Fruit fly (Drosophila melanogaster) whole organism, embryonic: ENCODE data around the gene wapl.

Source experiments
- CG13287 ChIP-seq: fragments of 200-800 bp; sonication (Bioruptor generic); IDR thresholded peaks from 2 replicates; pipeline ENCODE4 v1.3.6; 2022; ENCODE audit warnings: missing biosample characterization, missing genetic modification characterization; ENCODE audit not compliant: partially characterized antibody
- CG13296 ChIP-seq: fragments of 200-800 bp; sonication (Bioruptor generic); optimal IDR thresholded peaks from 3 replicates; lab custom pipeline; 2018; ENCODE audit warnings: missing biosample characterization, mild to moderate bottlenecking, missing genetic modification characterization
- CG18476 ChIP-seq: fragments of 200-800 bp; sonication (Bioruptor generic); optimal IDR thresholded peaks from 2 replicates; lab custom pipeline; 2016; ENCODE audit warnings: missing biosample characterization, mild to moderate bottlenecking, missing genetic modification characterization
- CG2120 ChIP-seq: fragments of 200-800 bp; sonication (Bioruptor generic); optimal IDR thresholded peaks from 3 replicates; lab custom pipeline; 2016; ENCODE audit warnings: missing biosample characterization, missing genetic modification characterization
- CG2678 ChIP-seq: fragments of 200-800 bp; sonication (Bioruptor generic); optimal IDR thresholded peaks from 3 replicates; lab custom pipeline; 2019; ENCODE audit warnings: missing biosample characterization, mild to moderate bottlenecking, missing genetic modification characterization, moderate library complexity
- CG2875 ChIP-seq: fragments of 200-800 bp; sonication (Bioruptor generic); optimal IDR thresholded peaks from 2 replicates; lab custom pipeline; 2017; ENCODE audit warnings: missing biosample characterization, mild to moderate bottlenecking, missing genetic modification characterization, missing genetic modification reagents
- CG30403 ChIP-seq: fragments of 200-800 bp; sonication (Bioruptor generic); optimal IDR thresholded peaks from 3 replicates; lab custom pipeline; 2016; ENCODE audit warnings: missing biosample characterization, missing genetic modification characterization
- CG3163 ChIP-seq: fragments of 200-800 bp; sonication (Bioruptor generic); optimal IDR thresholded peaks from 3 replicates; lab custom pipeline; 2016; ENCODE audit warnings: missing biosample characterization, missing genetic modification characterization
- CG32532 ChIP-seq: fragments of 200-800 bp; sonication (Bioruptor generic); IDR thresholded peaks from 2 replicates; pipeline ENCODE4 v1.3.6; 2022; ENCODE audit warnings: missing biosample characterization, missing genetic modification characterization
- CG42726 ChIP-seq: fragments of 200-800 bp; sonication (Bioruptor generic); IDR thresholded peaks from 2 replicates; pipeline ENCODE4 v1.3.6; 2022; ENCODE audit warnings: missing biosample characterization, missing genetic modification characterization; ENCODE audit not compliant: partially characterized antibody
- CG8290 ChIP-seq, 3 experiments: fragments of 200-800 bp; sonication (Bioruptor generic); optimal IDR thresholded peaks; 2 replicates each; lab custom pipeline; 2016 to 2019; ENCODE audit warnings: missing biosample characterization in 3 of 3, missing genetic modification characterization in 3 of 3, mild to moderate bottlenecking in 2 of 3, moderate library complexity in 1 of 3
- CrebB ChIP-seq: fragments of 200-800 bp; sonication (Bioruptor generic); optimal IDR thresholded peaks from 3 replicates; lab custom pipeline; 2018; ENCODE audit warnings: missing biosample characterization, mild to moderate bottlenecking, missing genetic modification characterization
- D19B ChIP-seq: fragments of 200-800 bp; sonication (Bioruptor generic); optimal IDR thresholded peaks from 2 replicates; lab custom pipeline; 2017; ENCODE audit warnings: missing biosample characterization, mild to moderate bottlenecking, missing genetic modification characterization
- Doc3 ChIP-seq: fragments of 200-800 bp; sonication (Bioruptor generic); IDR thresholded peaks from 3 replicates; pipeline ENCODE4 v1.3.6; 2022; ENCODE audit warnings: missing biosample characterization, missing genetic modification characterization; ENCODE audit not compliant: partially characterized antibody
- Drgx ChIP-seq: fragments of 200-800 bp; sonication (Bioruptor generic); IDR thresholded peaks from 2 replicates; pipeline ENCODE4 v1.3.6; 2022; ENCODE audit warnings: missing biosample characterization, missing genetic modification characterization
- E2f2 ChIP-seq: fragments of 200-800 bp; sonication (Bioruptor generic); IDR thresholded peaks from 2 replicates; pipeline ENCODE4 v1.3.6; 2022; ENCODE audit warnings: missing biosample characterization, missing genetic modification characterization
- HLHmδ ChIP-seq: fragments of 200-800 bp; sonication (Bioruptor generic); optimal IDR thresholded peaks from 2 replicates; lab custom pipeline; 2018; ENCODE audit warnings: missing biosample characterization, mild to moderate bottlenecking, missing genetic modification characterization, moderate library complexity
- Hr51 ChIP-seq, 2 experiments: fragments of 200-800 bp; sonication (Bioruptor generic); optimal IDR thresholded peaks; 2 replicates in 1 of 2; 3 replicates in 1 of 2; lab custom pipeline; 2016 to 2018; ENCODE audit warnings: missing biosample characterization in 2 of 2, missing genetic modification characterization in 2 of 2, mild to moderate bottlenecking in 1 of 2, moderate library complexity in 1 of 2
- Jarid2 ChIP-seq: fragments of 200-800 bp; sonication (Bioruptor generic); optimal IDR thresholded peaks from 3 replicates; lab custom pipeline; 2017; ENCODE audit warnings: mild to moderate bottlenecking, missing biosample characterization, missing genetic modification reagents, missing genetic modification characterization
- Lim3 ChIP-seq: fragments of 200-800 bp; sonication (Bioruptor generic); IDR thresholded peaks from 2 replicates; pipeline ENCODE4 v1.3.6; 2022; ENCODE audit warnings: missing biosample characterization, missing genetic modification characterization
- MTF-1 ChIP-seq: fragments of 200-800 bp; sonication (Bioruptor generic); optimal IDR thresholded peaks from 2 replicates; lab custom pipeline; 2018; ENCODE audit warnings: missing biosample characterization, mild to moderate bottlenecking, missing genetic modification characterization, borderline replicate concordance
- Med ChIP-seq: fragments of 200-800 bp; sonication (Bioruptor generic); peaks from one replicate; lab custom pipeline; 2016; ENCODE audit warnings: missing biosample characterization, missing genetic modification characterization, mild to moderate bottlenecking, inconsistent platforms, moderate library complexity
- Mes4 ChIP-seq: fragments of 200-800 bp; sonication (Bioruptor generic); optimal IDR thresholded peaks from 2 replicates; lab custom pipeline; 2016; ENCODE audit warnings: missing biosample characterization, missing genetic modification characterization
- NC2β ChIP-seq: fragments of 200-800 bp; sonication (Bioruptor generic); optimal IDR thresholded peaks from 2 replicates; lab custom pipeline; 2016; ENCODE audit warnings: missing biosample characterization, missing genetic modification characterization
- Optix ChIP-seq: fragments of 200-800 bp; sonication (Bioruptor generic); IDR thresholded peaks from 3 replicates; pipeline ENCODE4 v1.3.6; 2022; ENCODE audit warnings: missing biosample characterization, missing genetic modification characterization
- Ptx1 ChIP-seq: fragments of 200-800 bp; sonication (Bioruptor generic); IDR thresholded peaks from 2 replicates; pipeline ENCODE4 v1.3.6; 2022; ENCODE audit warnings: missing biosample characterization, missing genetic modification characterization
- Rfx ChIP-seq: fragments of 200-800 bp; sonication (Bioruptor generic); IDR thresholded peaks from 2 replicates; pipeline ENCODE4 v1.3.6; 2022; ENCODE audit warnings: missing biosample characterization, missing genetic modification characterization
- al ChIP-seq: fragments of 200-800 bp; sonication (Bioruptor generic); IDR thresholded peaks from 2 replicates; pipeline ENCODE4 v1.3.6; 2022; ENCODE audit warnings: missing biosample characterization, missing genetic modification characterization
- amos ChIP-seq: fragments of 200-800 bp; sonication (Bioruptor generic); IDR thresholded peaks from 2 replicates; pipeline ENCODE4 v1.3.6; 2022; ENCODE audit warnings: missing biosample characterization, missing genetic modification characterization; ENCODE audit not compliant: partially characterized antibody
- chinmo ChIP-seq: fragments of 200-800 bp; sonication (Bioruptor generic); IDR thresholded peaks from 4 replicates; pipeline ENCODE4 v1.3.6; 2022; ENCODE audit warnings: missing biosample characterization, missing genetic modification characterization; ENCODE audit not compliant: partially characterized antibody
- dm ChIP-seq: fragments of 200-800 bp; sonication (Bioruptor generic); optimal IDR thresholded peaks from 3 replicates; lab custom pipeline; 2016; ENCODE audit warnings: missing biosample characterization, missing genetic modification characterization
- eve ChIP-seq, 2 experiments: fragments of >200 bp; optimal IDR thresholded peaks; 2 replicates each; lab custom pipeline; 2017; ENCODE audit warnings: missing biosample characterization in 2 of 2, missing genetic modification characterization in 2 of 2
- ftz-f1 ChIP-seq: fragments of 200-800 bp; sonication (Bioruptor generic); optimal IDR thresholded peaks from 2 replicates; lab custom pipeline; 2016; ENCODE audit warnings: missing biosample characterization, missing genetic modification characterization
- gem ChIP-seq: fragments of 200-800 bp; sonication (Bioruptor generic); optimal IDR thresholded peaks from 2 replicates; lab custom pipeline; 2019; ENCODE audit warnings: missing biosample characterization, mild to moderate bottlenecking, missing genetic modification characterization, moderate library complexity
- gro ChIP-seq: fragments of 200-800 bp; sonication (Bioruptor generic); optimal IDR thresholded peaks from 2 replicates; lab custom pipeline; 2016; ENCODE audit warnings: missing biosample characterization, missing genetic modification characterization
- hkb ChIP-seq, 2 experiments: fragments of 200-800 bp in 1 of 2; fragments of >200 bp in 1 of 2; sonication (Bioruptor generic) in 1 of 2; IDR thresholded peaks in 1 of 2; optimal IDR thresholded peaks in 1 of 2; 2 replicates each; pipeline versions ENCODE4 v1.3.6 to Lab custom; 2017 to 2022; ENCODE audit warnings: missing biosample characterization in 1 of 2, missing genetic modification characterization in 1 of 2
- lilli ChIP-seq: fragments of 200-800 bp; sonication (Bioruptor generic); optimal IDR thresholded peaks from 3 replicates; lab custom pipeline; 2016; ENCODE audit warnings: missing biosample characterization, missing genetic modification characterization
- otp ChIP-seq: fragments of 200-800 bp; sonication (Bioruptor generic); IDR thresholded peaks from 3 replicates; pipeline ENCODE4, ENCODE4 v1.3.6; 2022; ENCODE audit warnings: missing biosample characterization, missing genetic modification characterization
- pan ChIP-seq, 4 experiments: fragments of >200 bp in 3 of 4; fragments of 200-800 bp in 1 of 4; sonication (Bioruptor generic) in 1 of 4; optimal IDR thresholded peaks in 3 of 4; IDR thresholded peaks in 1 of 4; 2 replicates each; pipeline versions ENCODE4 v1.3.6 to Lab custom; 2017 to 2022; ENCODE audit warnings: missing biosample characterization in 2 of 4, missing genetic modification characterization in 2 of 4, mixed read lengths in 1 of 4
- peb ChIP-seq: fragments of 200-800 bp; sonication (Bioruptor generic); IDR thresholded peaks from 2 replicates; pipeline ENCODE4 v1.3.6; 2022; ENCODE audit warnings: missing biosample characterization, missing genetic modification characterization
- row ChIP-seq: fragments of 200-800 bp; sonication (Bioruptor generic); IDR thresholded peaks from 3 replicates; pipeline ENCODE4 v1.3.6; 2022; ENCODE audit warnings: missing biosample characterization, missing genetic modification characterization
- run ChIP-seq: fragments of 200-800 bp; sonication (Bioruptor generic); optimal IDR thresholded peaks from 3 replicates; lab custom pipeline; 2018; ENCODE audit warnings: missing biosample characterization, mild to moderate bottlenecking, missing genetic modification characterization
- sens ChIP-seq: fragments of 200-800 bp; sonication (Bioruptor generic); peaks from one replicate; lab custom pipeline; 2016; ENCODE audit warnings: missing biosample characterization, missing genetic modification characterization
- stc ChIP-seq: fragments of 200-800 bp; sonication (Bioruptor generic); IDR thresholded peaks from 2 replicates; pipeline ENCODE4 v1.3.6; 2022; ENCODE audit warnings: missing biosample characterization, missing genetic modification characterization
- tap ChIP-seq: fragments of 200-800 bp; optimal IDR thresholded peaks from 3 replicates; lab custom pipeline; 2019; ENCODE audit warnings: missing biosample characterization, mild to moderate bottlenecking, missing genetic modification characterization, moderate library complexity
- tio ChIP-seq: fragments of 200-800 bp; sonication (Bioruptor generic); optimal IDR thresholded peaks from 2 replicates; lab custom pipeline; 2017; ENCODE audit warnings: missing biosample characterization, missing genetic modification characterization, inconsistent platforms
- unpg ChIP-seq: fragments of 200-800 bp; sonication (Bioruptor generic); optimal IDR thresholded peaks from 3 replicates; lab custom pipeline; 2018; ENCODE audit warnings: missing biosample characterization, mild to moderate bottlenecking, missing genetic modification characterization, moderate library complexity

Gene wapl

DNA sequence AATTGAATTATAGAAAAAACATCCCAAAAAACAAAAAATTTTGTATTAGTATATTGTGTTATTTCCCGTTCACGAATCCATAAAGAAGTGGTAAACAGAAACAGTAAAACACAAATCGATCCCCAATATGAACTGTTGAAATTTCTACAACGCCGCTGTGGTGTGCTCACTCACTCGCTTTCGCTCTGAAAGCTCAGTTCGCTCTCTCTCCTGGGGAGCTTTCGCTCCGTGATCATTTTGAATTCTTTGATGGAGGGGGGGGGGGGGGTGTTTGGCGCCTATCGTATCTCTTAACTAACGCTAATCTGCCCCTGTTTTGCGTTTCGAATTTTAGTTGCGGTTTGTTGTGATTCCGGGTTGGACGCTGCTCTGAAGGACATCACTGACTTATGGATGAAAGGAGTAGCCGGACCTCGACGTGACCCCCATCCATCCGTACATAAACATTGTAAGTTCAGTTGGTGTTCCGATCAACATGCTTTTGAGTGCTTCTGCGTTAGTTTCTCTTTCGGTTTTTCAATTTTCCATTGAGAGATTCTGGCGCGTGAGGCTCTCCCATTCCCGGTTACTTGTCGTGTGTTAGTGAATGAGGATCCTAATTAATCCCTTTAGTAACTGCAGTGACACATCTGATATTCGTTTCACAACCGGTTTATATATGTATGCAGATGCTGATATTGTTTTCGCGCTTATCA lies 17.5 kb downstream of the wapl start, which contains the start of gene D2hgdh:
Gene D2hgdh (plus strand): TSS at position 331 of the 695 bp plus-strand sequence.
- TF ChIP-seq sens (peak; percentile 62), D19B (GFP tag; lab: Kevin White, UChicago) (peak; percentile 28), gro (GFP tag; lab: Kevin White, UChicago) (peak; percentile 1), Med (GFP tag; lab: Kevin White, UChicago) (peak; percentile 79), peb (no peak), dm (GFP tag; lab: Kevin White, UChicago) (no peak), CG3163 (GFP tag; lab: Kevin White, UChicago) (peak; percentile 69), Rfx (GFP tag; lab: Robert Waterston, UW) (peak; percentile 60), CG30403 (GFP tag; lab: Kevin White, UChicago) (peak; percentile 4), CG42726 (GFP tag; lab: Robert Waterston, UW) (no peak), Mes4 (GFP tag; lab: Kevin White, UChicago) (no peak), Jarid2 (GFP tag; lab: Kevin White, UChicago) (peak; percentile 15), row (GFP tag; lab: Robert Waterston, UW) (peak; percentile 21; the same call in 1 of the 3 replicates), Drgx (GFP tag; lab: Robert Waterston, UW) (peak; percentile 53), pan (optimal IDR thresholded peaks at IDR 0.05; lab: Kevin White, UChicago) (no peak), pan (GFP tag; optimal IDR thresholded peaks at IDR 0.05 in 1 of 2, IDR thresholded peaks at IDR 0.05 in 1 of 2) (peak in 1 of 2 experiments; percentile 24), Hr51 (GFP tag; optimal IDR thresholded peaks at IDR 0.05; lab: Kevin White, UChicago) (no peak), CG18476 (no peak), Optix (GFP tag; lab: Robert Waterston, UW) (no peak), E2f2 (GFP tag; lab: Robert Waterston, UW) (peak; percentile 42; the same call in 1 of the 2 replicates), otp (GFP tag; lab: Robert Waterston, UW) (no peak), ftz-f1 (GFP tag; lab: Kevin White, UChicago) (no peak), CG2678 (tag; lab: Kevin White, UChicago) (peak; percentile 30), hkb (optimal IDR thresholded peaks at IDR 0.05; lab: Kevin White, UChicago) (no peak), hkb (GFP tag; IDR thresholded peaks at IDR 0.05; lab: Robert Waterston, UW) (no peak), stc (GFP tag; lab: Robert Waterston, UW) (no peak), Ptx1 (0 out of 2 replicates have a peak, but pooled peaks have one; percentile 10), tap (tag; lab: Kevin White, UChicago) (no peak), Lim3 (GFP tag; lab: Robert Waterston, UW) (no peak), Doc3 (no peak), al (GFP tag; lab: Robert Waterston, UW) (no peak), run (tag; lab: Kevin White, UChicago) (peak; percentile 9), CG2875 (GFP tag; lab: Kevin White, UChicago) (no peak), eve (GFP tag; optimal IDR thresholded peaks at IDR 0.05; lab: Kevin White, UChicago) (no peak), lilli (peak; percentile 45), CG13296 (GFP tag; lab: Kevin White, UChicago) (peak; percentile 2), CG8290 (GFP tag; optimal IDR thresholded peaks at IDR 0.05; lab: Kevin White, UChicago) (no peak), CG8290 (tag; optimal IDR thresholded peaks at IDR 0.05; lab: Kevin White, UChicago) (peak in 1 of 2 experiments; percentile 39), NC2β (GFP tag; lab: Kevin White, UChicago) (no peak), amos (peak; percentile 23; the same call in 1 of the 2 replicates), gem (tag; lab: Kevin White, UChicago) (peak; percentile 30), HLHmδ (GFP tag; lab: Kevin White, UChicago) (no peak), CrebB (tag; lab: Kevin White, UChicago) (no peak), CG13287 (peak; percentile 33; the same call in 1 of the 2 replicates), chinmo (GFP tag; lab: Robert Waterston, UW) (peak; percentile 71; the same call in 1 of the 4 replicates), CG32532 (GFP tag; lab: Robert Waterston, UW) (peak; percentile 59), tio (no peak), CG2120 (GFP tag; lab: Kevin White, UChicago) (peak; percentile 60), unpg (GFP tag; lab: Kevin White, UChicago) (no peak), MTF-1 (GFP tag; lab: Kevin White, UChicago) (no peak)
